Worm (Caenorhabditis elegans): ENCODE results near the gene T19C4.5.

DNA sequence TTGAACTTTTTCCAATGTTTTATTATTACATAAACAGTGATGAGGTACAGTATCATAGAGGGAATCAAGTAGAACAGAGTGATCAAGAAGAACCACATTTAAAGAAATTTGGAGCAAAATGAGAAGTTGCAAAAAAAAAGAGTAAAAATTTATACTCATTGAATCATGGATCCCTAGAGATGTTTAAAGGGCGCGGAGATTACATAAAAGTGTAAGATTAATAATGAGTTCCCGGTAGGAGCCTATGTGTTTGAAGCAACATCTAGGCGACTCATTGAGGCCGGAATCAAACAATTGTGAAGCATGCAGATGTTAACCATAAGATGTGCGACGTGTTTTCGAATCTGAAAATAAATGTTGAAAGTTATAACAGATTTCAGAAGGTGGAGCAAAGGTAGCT is 19.7 kb upstream of the T19C4.5 start, which contains the start of gene srg-39:
- TF ChIP-seq unc-55 (GFP tag; optimal IDR thresholded peaks at IDR 0.05) = no peak
- no peak for TF ChIP-seq C38D4.7 (GFP tag; optimal IDR thresholded peaks at IDR 0.05)
- TF ChIP-seq ceh-22 (tag; optimal IDR thresholded peaks at IDR 0.05) = no peak
- no peak for TF ChIP-seq pha-4 (tag; optimal IDR thresholded peaks at IDR 0.05)
- TF ChIP-seq dve-1 (tag; optimal IDR thresholded peaks at IDR 0.05) = no peak
- TF ChIP-seq pros-1 (tag; optimal IDR thresholded peaks at IDR 0.05) = no peak
- TF ChIP-seq pag-3 (tag; optimal IDR thresholded peaks at IDR 0.05; ENCODE audit: borderline replicate concordance) = no peak
- TF ChIP-seq rnt-1 (tag; optimal IDR thresholded peaks at IDR 0.05) = no peak
- no peak for TF ChIP-seq fax-1 (tag; optimal IDR thresholded peaks at IDR 0.05)
- no peak for TF ChIP-seq F13H6.1 (tag; optimal IDR thresholded peaks at IDR 0.05)
- no peak for TF ChIP-seq odd-2 (tag; optimal IDR thresholded peaks at IDR 0.05)
- no peak for TF ChIP-seq ahr-1 (tag; optimal IDR thresholded peaks at IDR 0.05)
- no peak for TF ChIP-seq ztf-16 (tag; optimal IDR thresholded peaks at IDR 0.05)
- TF ChIP-seq nhr-11 (tag; optimal IDR thresholded peaks at IDR 0.05) = no peak
